Worm (Caenorhabditis elegans) whole organism, young adult: ENCODE results near the gene pah-1.

Experiments
- Y95B8A.8 ChIP-seq: fragments of 200-800 bp; sonication (Bioruptor generic); IDR thresholded peaks from 2 replicates; pipeline ENCODE4 v1.3.6; 2022; ENCODE audit warnings: missing genetic modification reagents, missing genetic modification characterization, missing compliant biosample characterization
- ama-1 ChIP-seq, 3 experiments: fragments of 150-350 bp in 1 of 3; sonication (generic microtip) in 2 of 3; optimal IDR thresholded peaks; 2 replicates each; lab custom pipeline; 2014 to 2018; ENCODE audit warnings: missing biosample characterization in 2 of 3, missing genetic modification characterization in 2 of 3, missing genetic modification reagents in 2 of 3
- dpl-1 ChIP-seq: fragments of 150-350 bp; optimal IDR thresholded peaks from 2 replicates; lab custom pipeline; 2014; ENCODE audit warnings: missing biosample characterization, missing genetic modification reagents, missing genetic modification characterization
- hsf-1 ChIP-seq: fragments of 200-800 bp; sonication (Bioruptor generic); IDR thresholded peaks from 2 replicates; pipeline ENCODE4 v1.3.6; 2022; ENCODE audit warnings: missing genetic modification reagents, missing genetic modification characterization, missing compliant biosample characterization
- lir-1 ChIP-seq: fragments of 200-800 bp; sonication (Bioruptor generic); conservative IDR thresholded peaks from 2 replicates; pipeline ENCODE4 v1.3.6; 2022; ENCODE audit warnings: missing genetic modification reagents, missing genetic modification characterization, missing compliant biosample characterization

DNA sequence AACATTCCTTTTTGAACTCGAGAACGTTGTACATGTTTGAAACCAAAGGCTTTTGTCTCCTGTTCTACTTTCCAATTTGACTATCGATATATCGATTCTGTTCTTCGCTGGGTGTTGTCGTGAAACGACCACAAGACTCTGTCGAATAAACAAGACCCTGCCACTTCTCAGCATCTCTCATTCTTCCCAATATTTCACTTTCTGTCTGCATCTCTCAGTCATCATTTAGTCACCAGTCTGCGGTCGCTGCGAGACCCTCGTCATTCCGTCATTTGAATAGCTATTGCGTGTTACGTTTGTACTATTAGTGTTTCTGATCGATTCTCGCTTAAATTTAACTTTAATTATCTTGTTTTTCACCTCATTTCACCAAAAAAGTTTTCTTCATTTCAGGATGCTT, 20.6 kb upstream of the pah-1 start:
- no peak for TF ChIP-seq hsf-1 (GFP tag; lab: Robert Waterston, UW)
- no peak for TF ChIP-seq dpl-1
- TF ChIP-seq ama-1 (optimal IDR thresholded peaks at IDR 0.05; lab: Kevin White, UChicago) = peak; percentile 29
- no peak for TF ChIP-seq ama-1 (GFP tag; optimal IDR thresholded peaks at IDR 0.05; lab: Kevin White, UChicago)
- TF ChIP-seq Y95B8A.8 (GFP tag; lab: Robert Waterston, UW) = 0 out of 2 replicates have a peak, but pooled peaks have one; percentile 36
- TF ChIP-seq lir-1 (GFP tag; lab: Robert Waterston, UW) = 0 out of 2 replicates have a peak, but pooled peaks have one; percentile 13
